Worm (Caenorhabditis elegans): ENCODE measurements around the gene sdha-1.

- no peak for TF ChIP-seq nhr-76 (tag; optimal IDR thresholded peaks at IDR 0.05)
- TF ChIP-seq nhr-12 (tag; optimal IDR thresholded peaks at IDR 0.05), result no peak
- TF ChIP-seq snpc-4 (tag; optimal IDR thresholded peaks at IDR 0.05), result no peak
- no peak for TF ChIP-seq elt-1 (tag; optimal IDR thresholded peaks at IDR 0.05; ENCODE audit: borderline replicate concordance, insufficient read depth)
- peak; percentile 17 for TF ChIP-seq lsy-2 (tag; optimal IDR thresholded peaks at IDR 0.05)
- TF ChIP-seq nhr-28 (tag; optimal IDR thresholded peaks at IDR 0.05), result no peak
These were observed 20.1 kb upstream of the sdha-1 start for ce11 chrX:8565810-8566416.

All from whole organism, mixed stage, embryonic.